Worm (Caenorhabditis elegans): Measurements from ENCODE around the gene aat-2.

- TF ChIP-seq ceh-36 (tag; optimal IDR thresholded peaks at IDR 0.05) (no peak), ceh-13 (GFP tag; optimal IDR thresholded peaks at IDR 0.05) (no peak), F13C5.2 (tag; optimal IDR thresholded peaks at IDR 0.05) (no peak), ama-1 (optimal IDR thresholded peaks at IDR 0.05) (no peak), pes-1 (GFP tag; IDR thresholded peaks at IDR 0.05) (no peak), hmbx-1 (tag; optimal IDR thresholded peaks at IDR 0.05) (no peak), hmg-4 (GFP tag; optimal IDR thresholded peaks at IDR 0.05) (no peak), tbx-37 (GFP tag; conservative IDR thresholded peaks at IDR 0.05) (no peak), flt-1 (GFP tag; IDR thresholded peaks at IDR 0.05) (no peak), aly-1 (tag; optimal IDR thresholded peaks at IDR 0.05) (no peak)
These were observed 15.3 kb upstream of the aat-2 start, which contains the start of gene nhr-36 for ce11 chrV:9261492-9261891.
